Worm (Caenorhabditis elegans) whole organism, L3 larva: ENCODE results near the gene ZC443.4.
A peak's percentile ranks its signal among the peaks of the same experiment; 100 is the strongest.

Experiments
- ZK546.5 ChIP-seq: sonication (generic microtip); optimal IDR thresholded peaks from 2 replicates; lab custom pipeline; 2017; ENCODE audit warnings: missing biosample characterization, missing genetic modification characterization
- aly-2 ChIP-seq: fragments of 150-350 bp; optimal IDR thresholded peaks from 2 replicates; lab custom pipeline; 2014; ENCODE audit warnings: missing biosample characterization, missing genetic modification characterization
- daf-12 ChIP-seq: fragments of 150-350 bp; optimal IDR thresholded peaks from 2 replicates; lab custom pipeline; 2014; ENCODE audit warnings: missing biosample characterization, missing genetic modification reagents, missing genetic modification characterization
- elt-2 ChIP-seq: sonication (generic microtip); optimal IDR thresholded peaks from 2 replicates; lab custom pipeline; 2016; ENCODE audit warnings: missing genetic modification reagents, mild to moderate bottlenecking, missing genetic modification characterization, missing compliant biosample characterization
- eor-1 ChIP-seq, 2 experiments: fragments of 150-350 bp; optimal IDR thresholded peaks; 2 replicates each; lab custom pipeline; 2014 to 2018; ENCODE audit warnings: missing biosample characterization in 2 of 2, missing genetic modification characterization in 2 of 2
- fos-1 ChIP-seq: fragments of 150-350 bp; optimal IDR thresholded peaks from 2 replicates; lab custom pipeline; 2014; ENCODE audit warnings: missing biosample characterization, missing genetic modification characterization
- nhr-23 ChIP-seq: fragments of 150-350 bp; optimal IDR thresholded peaks from 2 replicates; lab custom pipeline; 2014; ENCODE audit warnings: missing biosample characterization, missing genetic modification reagents, missing genetic modification characterization
- nhr-237 ChIP-seq: fragments of 150-350 bp; optimal IDR thresholded peaks from 2 replicates; lab custom pipeline; 2014; ENCODE audit warnings: missing biosample characterization, missing genetic modification characterization
- nhr-28 ChIP-seq: fragments of 150-350 bp; optimal IDR thresholded peaks from 2 replicates; lab custom pipeline; 2014; ENCODE audit warnings: missing biosample characterization, missing genetic modification characterization
- nhr-77 ChIP-seq: fragments of 150-350 bp; optimal IDR thresholded peaks from 2 replicates; lab custom pipeline; 2014; ENCODE audit warnings: missing biosample characterization, missing genetic modification characterization
- pqm-1 ChIP-seq: fragments of 150-350 bp; optimal IDR thresholded peaks from 2 replicates; lab custom pipeline; 2017; ENCODE audit warnings: missing biosample characterization, missing genetic modification characterization, inconsistent platforms
- snpc-4 ChIP-seq: fragments of 150-350 bp; optimal IDR thresholded peaks from 2 replicates; lab custom pipeline; 2014; ENCODE audit warnings: missing biosample characterization, missing genetic modification characterization
- unc-39 ChIP-seq: sonication (generic microtip); optimal IDR thresholded peaks from 4 replicates; lab custom pipeline; 2017; ENCODE audit warnings: missing biosample characterization, missing genetic modification characterization
- ztf-11 ChIP-seq: fragments of 150-350 bp; optimal IDR thresholded peaks from 2 replicates; lab custom pipeline; 2014; ENCODE audit warnings: missing biosample characterization, missing genetic modification characterization

DNA sequence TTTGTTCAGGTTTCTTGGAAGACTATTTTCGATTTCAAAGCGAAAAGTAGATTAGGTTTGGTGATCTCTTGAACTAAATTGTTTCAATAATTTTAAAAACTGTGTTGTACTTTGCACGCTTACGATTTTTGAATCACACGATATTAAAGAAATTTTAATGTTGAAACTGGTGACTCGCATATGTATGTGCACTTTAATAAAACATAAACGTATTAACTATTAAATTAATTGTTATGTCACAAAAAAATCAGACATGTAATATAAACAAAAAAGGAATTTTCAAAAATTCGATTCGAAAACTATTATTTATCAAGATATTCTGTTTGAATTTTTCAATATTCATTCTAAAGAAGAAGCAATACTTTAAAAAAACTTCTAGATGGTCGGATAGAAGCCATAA, 7.5 kb upstream of the ZC443.4 start, which contains the start of gene ugt-15:
- TF ChIP-seq nhr-77 = no peak
- no peak for TF ChIP-seq snpc-4 (tag; lab: Kevin White, UChicago)
- no peak for TF ChIP-seq fos-1 (tag; lab: Kevin White, UChicago)
- peak; percentile 22 for TF ChIP-seq pqm-1
- TF ChIP-seq ZK546.5 = no peak
- TF ChIP-seq aly-2 = no peak
- no peak for TF ChIP-seq daf-12
- TF ChIP-seq elt-2 (tag; lab: Kevin White, UChicago) = peak; percentile 13
- TF ChIP-seq ztf-11 (tag; lab: Kevin White, UChicago) = no peak
- no peak for TF ChIP-seq nhr-23 (tag; lab: Kevin White, UChicago)
- no peak for TF ChIP-seq unc-39 (tag; lab: Kevin White, UChicago)
- TF ChIP-seq nhr-237 (tag; lab: Kevin White, UChicago) = no peak
- no peak for TF ChIP-seq nhr-28 (tag; lab: Kevin White, UChicago)
- no peak for TF ChIP-seq eor-1 (tag; optimal IDR thresholded peaks at IDR 0.05; lab: Kevin White, UChicago)
